Worm (Caenorhabditis elegans) whole organism, young adult: ENCODE results near the gene ttr-8.

Source experiments
- B0261.1 ChIP-seq: sonication (generic microtip); optimal IDR thresholded peaks from 2 replicates; lab custom pipeline; 2016; ENCODE audit warnings: mild to moderate bottlenecking, missing genetic modification characterization, moderate library complexity, missing compliant biosample characterization
- C17E4.6 ChIP-seq: fragments of 200-800 bp; sonication (Bioruptor generic); IDR thresholded peaks from 2 replicates; pipeline ENCODE4 v1.3.6; 2022; ENCODE audit warnings: missing genetic modification reagents, missing genetic modification characterization, missing compliant biosample characterization
- D2030.7 ChIP-seq: fragments of 200-800 bp; sonication (Bioruptor generic); IDR thresholded peaks from 2 replicates; pipeline ENCODE4 v1.3.6; 2022; ENCODE audit warnings: missing genetic modification reagents, missing genetic modification characterization, missing compliant biosample characterization
- F22D6.2 ChIP-seq: sonication (generic microtip); optimal IDR thresholded peaks from 2 replicates; lab custom pipeline; 2016; ENCODE audit warnings: mild to moderate bottlenecking, missing genetic modification characterization, missing compliant biosample characterization
- F37B4.10 ChIP-seq: fragments of 200-800 bp; sonication (Bioruptor generic); IDR thresholded peaks from 2 replicates; pipeline ENCODE4 v1.3.6; 2022; ENCODE audit warnings: missing genetic modification characterization, missing compliant biosample characterization
- F49E8.2 ChIP-seq: sonication (generic microtip); optimal IDR thresholded peaks from 3 replicates; lab custom pipeline; 2017; ENCODE audit warnings: missing genetic modification characterization, mild to moderate bottlenecking, missing compliant biosample characterization, antibody characterized with exemption, moderate library complexity; ENCODE audit not compliant: insufficient read depth
- F55B11.4 ChIP-seq: sonication (generic microtip); optimal IDR thresholded peaks from 2 replicates; lab custom pipeline; 2016; ENCODE audit warnings: missing compliant biosample characterization, missing genetic modification characterization, borderline replicate concordance; ENCODE audit not compliant: insufficient read depth
- Y53F4B.3 ChIP-seq: fragments of 200-800 bp; sonication (Bioruptor generic); IDR thresholded peaks from 2 replicates; pipeline ENCODE4 v1.3.6; 2022; ENCODE audit warnings: missing genetic modification reagents, missing genetic modification characterization, missing compliant biosample characterization
- Y56A3A.18 ChIP-seq: fragments of 200-800 bp; sonication (Bioruptor generic); IDR thresholded peaks from 2 replicates; pipeline ENCODE4 v1.3.6; 2022; ENCODE audit warnings: missing genetic modification reagents, missing genetic modification characterization, missing compliant biosample characterization
- attf-5 ChIP-seq: fragments of 200-800 bp; sonication (Bioruptor generic); optimal IDR thresholded peaks from 2 replicates; lab custom pipeline; 2018; ENCODE audit warnings: mild to moderate bottlenecking, missing genetic modification characterization, missing compliant biosample characterization
- attf-6 ChIP-seq: fragments of 200-800 bp; sonication (Bioruptor generic); IDR thresholded peaks from 2 replicates; pipeline ENCODE4 v1.3.6; 2022; ENCODE audit warnings: missing genetic modification reagents, missing genetic modification characterization, missing compliant biosample characterization
- bed-2 ChIP-seq: fragments of 200-800 bp; sonication (Bioruptor generic); IDR thresholded peaks from 2 replicates; pipeline ENCODE4 v1.3.6; 2022; ENCODE audit warnings: missing genetic modification reagents, missing genetic modification characterization, missing compliant biosample characterization
- ceh-58 ChIP-seq: fragments of 200-800 bp; sonication (Bioruptor generic); IDR thresholded peaks from 2 replicates; pipeline ENCODE4 v1.3.6; 2022; ENCODE audit warnings: missing genetic modification characterization, missing compliant biosample characterization
- ceh-91 ChIP-seq: fragments of 200-800 bp; sonication (Bioruptor generic); IDR thresholded peaks from 2 replicates; pipeline ENCODE4 v1.3.6; 2022; ENCODE audit warnings: missing genetic modification reagents, missing genetic modification characterization, missing compliant biosample characterization
- egl-44 ChIP-seq: fragments of 200-800 bp; sonication (Bioruptor generic); IDR thresholded peaks from 2 replicates; pipeline ENCODE4 v1.3.6; 2022; ENCODE audit warnings: missing genetic modification reagents, missing genetic modification characterization, missing compliant biosample characterization
- egrh-3 ChIP-seq: fragments of 200-800 bp; sonication (Bioruptor generic); IDR thresholded peaks from 2 replicates; pipeline ENCODE4 v1.3.6; 2022; ENCODE audit warnings: missing genetic modification reagents, missing genetic modification characterization, missing compliant biosample characterization
- ets-4 ChIP-seq: fragments of 200-800 bp; sonication (Bioruptor generic); optimal IDR thresholded peaks from 2 replicates; lab custom pipeline; 2018; ENCODE audit warnings: mild to moderate bottlenecking, missing genetic modification characterization, missing compliant biosample characterization
- fkh-3 ChIP-seq: sonication (generic microtip); optimal IDR thresholded peaks from 2 replicates; lab custom pipeline; 2016; ENCODE audit warnings: mild to moderate bottlenecking, missing genetic modification characterization, missing compliant biosample characterization
- gei-17 ChIP-seq: fragments of 200-800 bp; sonication (Bioruptor generic); optimal IDR thresholded peaks from 2 replicates; lab custom pipeline; 2018; ENCODE audit warnings: mild to moderate bottlenecking, missing genetic modification characterization, missing compliant biosample characterization
- lin-26 ChIP-seq: fragments of 200-800 bp; sonication (Bioruptor generic); IDR thresholded peaks from 2 replicates; pipeline ENCODE4 v1.3.6; 2022; ENCODE audit warnings: missing genetic modification reagents, missing genetic modification characterization, missing compliant biosample characterization
- lin-35 ChIP-seq, 3 experiments: fragments of 150-350 bp in 2 of 3; sonication (generic microtip) in 1 of 3; optimal IDR thresholded peaks; 2 replicates each; lab custom pipeline; 2014 to 2018; ENCODE audit warnings: missing biosample characterization in 3 of 3, missing genetic modification characterization in 3 of 3, missing genetic modification reagents in 3 of 3
- nfya-2 ChIP-seq: fragments of 200-800 bp; sonication (Bioruptor generic); IDR thresholded peaks from 2 replicates; pipeline ENCODE4 v1.3.6; 2022; ENCODE audit warnings: missing genetic modification reagents, missing genetic modification characterization, missing compliant biosample characterization
- nfyb-1 ChIP-seq: fragments of 200-800 bp; sonication (Bioruptor generic); IDR thresholded peaks from 2 replicates; pipeline ENCODE4 v1.3.6; 2022; ENCODE audit warnings: missing genetic modification reagents, missing genetic modification characterization, missing compliant biosample characterization
- nhr-120 ChIP-seq: fragments of 200-800 bp; sonication (Bioruptor generic); IDR thresholded peaks from 2 replicates; pipeline ENCODE4 v1.3.6; 2022; ENCODE audit warnings: missing genetic modification characterization, missing compliant biosample characterization
- nhr-80 ChIP-seq: sonication (generic microtip); optimal IDR thresholded peaks from 2 replicates; lab custom pipeline; 2016; ENCODE audit warnings: missing genetic modification characterization, missing compliant biosample characterization
- rec-8 ChIP-seq, 2 experiments: sonication (generic microtip); optimal IDR thresholded peaks; 2 replicates each; lab custom pipeline; 2016; ENCODE audit warnings: mild to moderate bottlenecking in 2 of 2, missing genetic modification characterization in 2 of 2, missing genetic modification reagents in 2 of 2, missing genotype in 2 of 2, missing biosample characterization in 1 of 2, missing compliant biosample characterization in 1 of 2, moderate library complexity in 1 of 2
- snpc-1.1 ChIP-seq: sonication (generic microtip); optimal IDR thresholded peaks from 2 replicates; lab custom pipeline; 2017; ENCODE audit warnings: missing genetic modification characterization, mild to moderate bottlenecking, missing compliant biosample characterization, antibody characterized with exemption, moderate library complexity, missing genotype, missing genetic modification reagents; ENCODE audit not compliant: insufficient read depth
- tlf-1 ChIP-seq: fragments of 200-800 bp; sonication (Bioruptor generic); optimal IDR thresholded peaks from 2 replicates; lab custom pipeline; 2018; ENCODE audit warnings: mild to moderate bottlenecking, missing genetic modification characterization, missing compliant biosample characterization
- unc-130 ChIP-seq: sonication (generic microtip); optimal IDR thresholded peaks from 2 replicates; lab custom pipeline; 2016; ENCODE audit warnings: missing genetic modification reagents, missing genetic modification characterization, missing compliant biosample characterization
- zfh-2 ChIP-seq: fragments of 200-800 bp; sonication (Bioruptor generic); conservative IDR thresholded peaks from 2 replicates; pipeline ENCODE4 v1.3.6; 2022; ENCODE audit warnings: missing genetic modification reagents, missing genetic modification characterization, missing compliant biosample characterization
- ztf-22 ChIP-seq: fragments of 200-800 bp; sonication (Bioruptor generic); optimal IDR thresholded peaks from 2 replicates; lab custom pipeline; 2018; ENCODE audit warnings: mild to moderate bottlenecking, missing genetic modification characterization, moderate library complexity, missing compliant biosample characterization
- ztf-3 ChIP-seq: fragments of 200-800 bp; sonication (Bioruptor generic); optimal IDR thresholded peaks from 2 replicates; lab custom pipeline; 2018; ENCODE audit warnings: mild to moderate bottlenecking, missing genetic modification characterization, missing compliant biosample characterization

ttr-8 gene

DNA sequence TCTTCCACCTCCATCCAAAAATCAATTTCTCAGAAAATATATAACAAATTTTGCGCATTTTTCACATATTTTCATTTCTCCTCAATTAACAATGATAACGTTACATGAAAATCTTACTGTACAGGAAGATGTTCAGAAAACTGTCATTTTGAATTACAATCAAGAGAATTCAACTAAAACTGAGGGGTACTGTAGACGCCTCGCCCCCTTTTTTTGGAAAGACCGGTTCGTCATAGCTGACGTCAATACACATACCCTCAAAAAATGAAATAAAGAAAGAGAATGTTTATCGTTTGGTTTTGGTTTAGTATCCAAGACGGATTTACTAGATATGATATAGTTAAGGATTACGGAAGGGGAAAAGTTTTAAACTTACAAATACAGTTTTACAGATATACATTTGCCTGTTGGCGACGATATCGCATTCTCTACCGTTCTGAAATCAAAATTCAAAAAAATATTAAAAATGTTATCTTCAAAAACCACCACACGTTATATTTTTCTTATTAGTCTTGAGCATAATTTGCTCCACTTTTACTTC, 7.1 kb downstream of the ttr-8 start:
- TF ChIP-seq nfya-2 (GFP tag; lab: Robert Waterston, UW) (no peak), ztf-3 (GFP tag; lab: Kevin White, UChicago) (no peak), D2030.7 (no peak), F55B11.4 (tag; lab: Kevin White, UChicago) (no peak), C17E4.6 (GFP tag; lab: Robert Waterston, UW) (no peak), rec-8 (tag; optimal IDR thresholded peaks at IDR 0.05; lab: Kevin White, UChicago) (no peak), egrh-3 (no peak), attf-5 (GFP tag; lab: Kevin White, UChicago) (no peak), ztf-22 (no peak), lin-35 (GFP tag; optimal IDR thresholded peaks at IDR 0.05; lab: Kevin White, UChicago) (no peak), Y56A3A.18 (no peak), bed-2 (GFP tag; lab: Robert Waterston, UW) (no peak)

DNA sequence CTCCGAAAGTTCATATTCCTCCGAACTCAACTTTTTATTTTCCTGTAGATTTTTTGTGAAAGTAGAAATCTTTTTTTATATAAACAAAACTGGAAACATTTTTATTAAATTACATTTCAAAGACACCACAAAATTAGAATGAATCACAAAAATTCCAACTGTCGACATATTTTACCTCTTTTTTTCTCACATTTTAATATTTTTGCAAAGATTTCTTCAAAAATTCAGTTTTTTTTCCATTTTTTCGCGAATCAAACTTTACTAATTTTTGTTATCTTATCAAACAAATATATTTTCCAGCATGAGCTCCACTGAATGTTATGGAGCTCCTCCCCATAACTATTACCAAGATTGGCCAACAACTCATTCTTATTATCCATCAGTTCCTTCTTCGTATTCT, 9.8 kb downstream of the ttr-8 start, which contains the start of gene ceh-13:
Gene ceh-13, plus strand, starts transcription at position 301 of the 400 bp plus-strand sequence.
- TF ChIP-seq F37B4.10 (GFP tag; lab: Robert Waterston, UW), result no peak

DNA sequence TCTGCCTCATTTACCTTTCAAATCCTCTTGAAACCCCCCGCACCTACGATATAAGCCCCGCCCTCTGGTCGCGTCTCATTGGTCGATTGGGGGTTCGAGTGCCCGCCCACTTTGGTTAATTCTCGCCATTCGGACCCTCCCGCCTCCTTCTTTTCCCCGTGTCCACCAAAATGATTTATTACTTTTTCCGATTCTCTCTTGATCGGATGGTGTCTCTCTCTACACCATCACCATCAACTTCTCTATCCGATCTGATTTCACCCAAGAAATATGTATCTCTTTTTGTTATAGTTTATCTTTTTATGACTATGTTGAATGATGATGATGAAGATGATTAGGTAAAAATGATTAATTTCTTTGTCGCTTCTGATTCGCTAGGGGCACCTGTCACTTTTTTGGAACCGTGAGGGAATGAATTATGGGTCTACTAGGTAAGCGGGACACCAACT, 10.4 kb downstream of the ttr-8 start:
- TF ChIP-seq nfyb-1 (GFP tag; lab: Robert Waterston, UW) (peak; percentile 84), C17E4.6 (GFP tag; lab: Robert Waterston, UW) (no peak), attf-5 (GFP tag; lab: Kevin White, UChicago) (no peak)

- no peak for TF ChIP-seq nhr-120 (GFP tag; lab: Robert Waterston, UW)
- TF ChIP-seq fkh-3 (tag; lab: Kevin White, UChicago), result no peak
- TF ChIP-seq Y53F4B.3 (GFP tag; lab: Robert Waterston, UW), result no peak
- TF ChIP-seq tlf-1 (GFP tag; lab: Kevin White, UChicago), result no peak
- no peak for TF ChIP-seq rec-8 (tag; optimal IDR thresholded peaks at IDR 0.05; lab: Kevin White, UChicago)
- TF ChIP-seq egl-44 (GFP tag; lab: Robert Waterston, UW), result no peak
- TF ChIP-seq nhr-80 (tag; lab: Kevin White, UChicago), result no peak
- no peak for TF ChIP-seq F49E8.2
- TF ChIP-seq attf-6, result no peak
- no peak for TF ChIP-seq snpc-1.1 (tag; lab: Kevin White, UChicago)
- TF ChIP-seq ets-4 (GFP tag; lab: Kevin White, UChicago), result no peak
These were observed 11.4 kb downstream of the ttr-8 start for ce11 chrIII:7553693-7554226.

DNA sequence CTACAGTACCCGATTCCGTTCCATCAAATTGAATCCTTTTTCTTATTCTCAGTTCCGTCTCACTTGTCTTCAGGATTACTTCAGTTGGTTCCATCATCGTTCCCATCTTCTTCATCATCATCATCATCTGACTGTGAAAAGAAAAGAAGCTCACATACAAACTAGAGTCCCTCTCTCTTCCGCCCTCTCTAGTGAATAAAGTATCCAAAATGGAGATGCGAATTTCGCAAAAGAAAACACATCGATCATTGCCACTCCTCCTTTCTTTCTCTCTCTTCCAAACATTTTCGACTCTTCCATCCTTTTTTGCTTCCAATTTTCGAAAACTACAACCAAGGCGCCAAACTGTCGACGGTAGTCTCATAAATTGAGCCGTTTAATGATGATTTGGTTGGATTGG, 12.3 kb downstream of the ttr-8 start:
- no peak for TF ChIP-seq unc-130
- no peak for TF ChIP-seq zfh-2 (GFP tag; lab: Robert Waterston, UW)
- TF ChIP-seq B0261.1 (tag; lab: Kevin White, UChicago), result no peak
- TF ChIP-seq egrh-3, result no peak
- no peak for TF ChIP-seq ztf-22
- no peak for TF ChIP-seq ceh-91 (GFP tag; lab: Robert Waterston, UW)
- no peak for TF ChIP-seq lin-26 (GFP tag; lab: Robert Waterston, UW)
- TF ChIP-seq gei-17 (GFP tag; lab: Kevin White, UChicago), result no peak
- no peak for TF ChIP-seq F22D6.2 (tag; lab: Kevin White, UChicago)
- no peak for TF ChIP-seq nhr-120 (GFP tag; lab: Robert Waterston, UW)
- no peak for TF ChIP-seq ceh-58 (GFP tag; lab: Robert Waterston, UW)
- TF ChIP-seq, all 124 proteins: peak for 0
